Fruit fly (Drosophila melanogaster): ENCODE measurements around the gene CG13692.
A peak's percentile ranks its signal among the peaks of the same experiment; 100 is the strongest.
"Not testable (repeated sequence)": the region's sequence is repeated elsewhere in the genome, so short reads cannot be mapped to it uniquely, and the experiment has no call there.

The CG13692 gene

DNA sequence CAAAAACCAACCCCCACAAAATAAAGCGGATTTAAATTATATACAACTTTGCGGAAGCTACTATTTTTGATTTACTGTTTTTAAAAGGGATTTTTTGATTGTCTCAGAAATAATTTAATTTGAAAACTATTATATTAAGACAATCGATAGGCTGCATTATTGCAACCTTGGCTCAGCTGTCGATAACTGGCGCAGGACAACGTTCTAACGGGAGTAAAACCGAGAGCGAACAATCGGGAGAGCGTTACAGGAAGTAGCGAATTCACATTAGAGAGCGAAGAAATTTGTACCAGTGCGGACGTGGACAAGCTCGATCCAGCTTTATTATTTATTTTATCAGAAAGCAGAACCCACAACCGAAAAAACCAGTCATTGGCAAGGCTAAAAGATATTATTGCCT, 33.7 kb downstream of the CG13692 start, which contains the start of gene CG4133:
Gene CG4133 (plus strand): TSS at position 258 of the 400 bp plus-strand sequence.
- TF ChIP-seq Scr (GFP tag; IDR thresholded peaks at IDR 0.05; ENCODE audit: partially characterized antibody) (peak; percentile 35; the same call in 1 of the 2 replicates), CG2116 (GFP tag; optimal IDR thresholded peaks at IDR 0.05) (peak; percentile 86), Opbp (GFP tag; IDR thresholded peaks at IDR 0.05; ENCODE audit: partially characterized antibody) (peak; percentile 20; the same call in 1 of the 3 replicates), Trl (optimal IDR thresholded peaks at IDR 0.05) (peak; percentile 4 to 45), CG16813 (GFP tag; IDR thresholded peaks at IDR 0.05; ENCODE audit: partially characterized antibody) (peak; percentile 36; the same call in 1 of the 3 replicates), Dref (GFP tag; IDR thresholded peaks at IDR 0.05) (peak; percentile 56)
- TF ChIP-seq Trl (GFP tag; optimal IDR thresholded peaks at IDR 0.05) = not testable (repeated sequence)

DNA sequence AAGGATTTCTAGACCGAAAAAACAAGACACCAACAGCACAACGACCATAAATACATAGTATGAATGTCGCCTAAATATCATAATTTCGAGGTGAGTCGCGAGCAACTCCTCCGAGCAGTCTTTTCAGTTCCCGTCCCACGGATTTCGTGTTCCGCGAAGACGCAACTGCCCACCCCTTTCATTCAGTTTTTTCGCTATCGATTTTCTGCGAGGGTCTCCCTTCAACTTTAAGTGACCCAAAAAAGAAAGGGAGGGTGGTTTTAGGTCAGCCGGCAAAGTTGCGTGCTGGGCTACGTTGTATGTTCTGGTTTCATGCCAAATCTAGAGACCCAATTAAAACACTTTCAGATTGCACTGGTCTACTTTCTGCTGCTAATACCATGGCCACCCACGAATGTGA, 34.2 kb downstream of the CG13692 start:
- TF ChIP-seq Jarid2 (GFP tag; optimal IDR thresholded peaks at IDR 0.05) (no peak), pros (GFP tag; optimal IDR thresholded peaks at IDR 0.05) (peak; percentile 38), onecut (GFP tag; IDR thresholded peaks at IDR 0.05) (peak; percentile 97)

DNA sequence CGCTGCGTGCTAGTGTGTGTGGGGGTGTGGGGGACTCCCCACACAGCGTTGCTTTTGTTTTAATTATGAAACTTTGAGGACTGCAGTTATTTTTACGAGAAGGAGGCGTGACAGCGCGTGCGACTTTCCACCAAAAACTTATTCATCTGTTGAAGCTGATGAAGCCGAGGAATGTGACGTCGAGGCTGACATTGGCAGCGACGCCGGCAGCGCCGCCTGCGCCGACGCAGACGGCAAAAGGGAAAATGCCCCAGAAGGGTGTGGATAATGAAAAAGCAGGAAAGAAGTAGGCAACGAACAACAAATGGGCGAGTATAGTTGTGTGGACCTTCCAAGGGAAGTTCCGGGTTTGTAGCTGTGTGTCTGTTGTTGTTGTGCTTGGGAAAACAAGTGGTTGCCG, 46.1 kb downstream of the CG13692 start:
- peak; percentile 23 for TF ChIP-seq kah (GFP tag; optimal IDR thresholded peaks at IDR 0.05)
- no peak for TF ChIP-seq luna (GFP tag; optimal IDR thresholded peaks at IDR 0.05)
- TF ChIP-seq fru (optimal IDR thresholded peaks at IDR 0.05) = no peak
- 0 out of 2 replicates have a peak, but pooled peaks have one; percentile 40 for TF ChIP-seq CG16779 (GFP tag; IDR thresholded peaks at IDR 0.05)
- TF ChIP-seq CG13894 (tag; optimal IDR thresholded peaks at IDR 0.05) = peak; percentile 3
- TF ChIP-seq ewg (GFP tag; optimal IDR thresholded peaks at IDR 0.05) = peak; percentile 58
- TF ChIP-seq nerfin-1 (tag; optimal IDR thresholded peaks at IDR 0.05) = peak; percentile 32
- TF ChIP-seq CG14860 (GFP tag; IDR thresholded peaks at IDR 0.05; ENCODE audit: partially characterized antibody) = no peak
- TF ChIP-seq Adf1 (GFP tag; IDR thresholded peaks at IDR 0.05) = peak; percentile 90
- no peak for TF ChIP-seq cato (GFP tag; optimal IDR thresholded peaks at IDR 0.05; ENCODE audit: borderline replicate concordance)
- no peak for TF ChIP-seq run (tag; optimal IDR thresholded peaks at IDR 0.05)
- no peak for TF ChIP-seq CG30431 (GFP tag; optimal IDR thresholded peaks at IDR 0.05)
- TF ChIP-seq Optix (GFP tag; IDR thresholded peaks at IDR 0.05) = 0 out of 3 replicates have a peak, but pooled peaks have one; percentile 16
- TF ChIP-seq sd (tag; optimal IDR thresholded peaks at IDR 0.05) = peak; percentile 65
- peak; percentile 41; the same call in 1 of the 2 replicates for TF ChIP-seq CG4360 (GFP tag; IDR thresholded peaks at IDR 0.05)
- TF ChIP-seq scrt (GFP tag; optimal IDR thresholded peaks at IDR 0.05) = peak; percentile 79
- TF ChIP-seq sens (GFP tag) = peak; percentile 13

DNA sequence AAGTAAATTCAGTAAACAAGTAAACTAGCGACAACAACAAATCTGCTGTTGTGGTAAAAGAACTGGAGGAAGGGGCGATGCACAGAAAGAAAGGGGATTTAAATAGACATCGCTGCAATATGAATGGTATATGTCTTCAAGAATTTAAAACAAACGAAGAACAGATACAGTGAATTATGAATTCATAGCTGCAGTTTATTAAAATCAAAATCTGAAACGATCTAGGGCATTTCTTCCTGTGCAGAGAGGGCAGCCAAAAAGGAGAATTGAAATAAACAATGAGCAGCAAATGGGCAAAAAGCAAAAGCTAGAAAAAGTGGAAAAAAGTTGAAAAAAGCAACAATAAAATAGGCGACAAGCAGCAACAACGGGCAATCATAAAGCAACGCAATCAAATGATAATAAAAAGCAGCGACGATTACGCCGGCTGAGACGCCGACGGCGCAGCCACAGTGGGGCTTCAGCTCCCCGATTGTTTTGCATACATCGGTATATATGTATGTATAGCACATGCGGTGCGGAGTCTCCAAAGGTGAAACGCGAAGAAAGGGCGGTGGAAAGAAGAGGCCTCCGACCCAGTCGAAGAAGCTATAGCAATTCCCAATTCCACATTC, 47.3 kb downstream of the CG13692 start:
- TF ChIP-seq CG2120 (GFP tag; optimal IDR thresholded peaks at IDR 0.05) (peak; percentile 84), Hsf (GFP tag; optimal IDR thresholded peaks at IDR 0.05) (peak; percentile 73), ci (GFP tag; IDR thresholded peaks at IDR 0.05) (peak; percentile 91), eyg (GFP tag; optimal IDR thresholded peaks at IDR 0.05) (peak; percentile 81), trem (tag; optimal IDR thresholded peaks at IDR 0.05) (peak; percentile 51), Aef1 (GFP tag; IDR thresholded peaks at IDR 0.05) (peak; percentile 42; the same call in 1 of the 3 replicates), CG1792 (GFP tag; optimal IDR thresholded peaks at IDR 0.05) (no peak), CG31388 (GFP tag; optimal IDR thresholded peaks at IDR 0.05) (no peak), fd64A (GFP tag; optimal IDR thresholded peaks at IDR 0.05) (peak; percentile 50), prd (optimal IDR thresholded peaks at IDR 0.05) (no peak), prd (GFP tag; IDR thresholded peaks at IDR 0.05) (peak; percentile 82), CG2129 (GFP tag; IDR thresholded peaks at IDR 0.05; ENCODE audit: partially characterized antibody) (no peak), Max (GFP tag; optimal IDR thresholded peaks at IDR 0.05) (peak; percentile 50), Hey (tag; optimal IDR thresholded peaks at IDR 0.05) (no peak), bsh (GFP tag; optimal IDR thresholded peaks at IDR 0.05) (peak; percentile 65 to 79), E2f1 (GFP tag; IDR thresholded peaks at IDR 0.05) (peak; percentile 70), tna (GFP tag; IDR thresholded peaks at IDR 0.05; ENCODE audit: partially characterized antibody) (no peak), sob (GFP tag; IDR thresholded peaks at IDR 0.05) (peak; percentile 64; the same call in 1 of the 2 replicates), sc (optimal IDR thresholded peaks at IDR 0.05) (no peak), sc (GFP tag; optimal IDR thresholded peaks at IDR 0.05) (peak; percentile 61)

Data from whole organism, embryonic.